Worm (Caenorhabditis elegans): ENCODE results near the gene cts-1.
A peak's percentile ranks its signal among the peaks of the same experiment; 100 is the strongest.

cts-1 gene

ce11 chrIII:10202391-10202790 is 14.0 kb downstream of the cts-1 start:
- TF ChIP-seq irx-1 (tag; optimal IDR thresholded peaks at IDR 0.05) (no peak), zip-4 (GFP tag; optimal IDR thresholded peaks at IDR 0.05) (peak; percentile 90), unc-62 (GFP tag; optimal IDR thresholded peaks at IDR 0.05) (no peak), nhr-11 (tag; optimal IDR thresholded peaks at IDR 0.05) (no peak), nhr-77 (tag; optimal IDR thresholded peaks at IDR 0.05) (no peak), nhr-85 (tag) (no peak), skn-1 (tag; optimal IDR thresholded peaks at IDR 0.05) (peak; percentile 50), hlh-4 (tag; optimal IDR thresholded peaks at IDR 0.05) (no peak), nhr-12 (tag; optimal IDR thresholded peaks at IDR 0.05) (no peak), lin-39 (tag; optimal IDR thresholded peaks at IDR 0.05) (no peak), mab-9 (GFP tag; IDR thresholded peaks at IDR 0.05) (no peak), tlp-1 (tag; optimal IDR thresholded peaks at IDR 0.05) (no peak), efl-1 (optimal IDR thresholded peaks at IDR 0.05) (no peak), efl-1 (GFP tag; optimal IDR thresholded peaks at IDR 0.05 in 1 of 2) (peak in 1 of 2 experiments; percentile 6)

DNA sequence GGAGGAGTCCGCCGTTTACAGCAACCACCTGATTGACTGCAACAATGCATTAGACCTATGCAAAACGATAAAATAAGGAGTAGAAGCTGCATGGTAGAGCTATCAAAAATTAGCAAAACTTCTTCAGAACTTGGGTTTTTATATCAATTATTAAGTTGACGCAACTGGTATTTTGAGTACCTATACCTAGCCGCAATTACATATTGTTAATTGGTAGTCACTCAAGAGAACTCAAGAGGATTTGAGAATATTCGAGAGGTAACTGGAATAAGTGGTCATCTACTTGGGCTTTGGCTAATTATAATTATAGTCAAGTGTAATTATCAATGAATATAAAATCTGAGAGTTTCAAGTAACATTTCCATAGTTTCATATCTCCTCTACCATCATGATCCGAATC is 15.2 kb downstream of the cts-1 start, which contains the start of the genes T20G5.13 and T20G5.12:
Gene T20G5.13 (minus strand): TSS at position 101 of the 400 bp plus-strand sequence.
Gene T20G5.12 (plus strand): TSS at position 370 of the 400 bp plus-strand sequence.
- no peak for TF ChIP-seq ceh-82 (tag; optimal IDR thresholded peaks at IDR 0.05)

- no peak for TF ChIP-seq dsc-1 (tag; optimal IDR thresholded peaks at IDR 0.05)
- TF ChIP-seq swsn-7 (tag; optimal IDR thresholded peaks at IDR 0.05) = no peak
- no peak for TF ChIP-seq lir-3 (tag; optimal IDR thresholded peaks at IDR 0.05; ENCODE audit: poor library complexity)
- TF ChIP-seq lin-35 (GFP tag; optimal IDR thresholded peaks at IDR 0.05) = no peak
- TF ChIP-seq jun-1 (tag; optimal IDR thresholded peaks at IDR 0.05) = no peak
- no peak for TF ChIP-seq blmp-1 (tag; optimal IDR thresholded peaks at IDR 0.05)
- TF ChIP-seq vab-15 (tag; optimal IDR thresholded peaks at IDR 0.05) = no peak
- TF ChIP-seq nhr-47 (tag; optimal IDR thresholded peaks at IDR 0.05) = no peak
- no peak for TF ChIP-seq nhr-71 (tag; optimal IDR thresholded peaks at IDR 0.05)
- TF ChIP-seq mef-2 (tag; optimal IDR thresholded peaks at IDR 0.05) = no peak
- no peak for TF ChIP-seq skn-1 (tag; optimal IDR thresholded peaks at IDR 0.05)
- no peak for TF ChIP-seq fos-1 (tag; optimal IDR thresholded peaks at IDR 0.05)
- no peak for TF ChIP-seq zag-1 (tag; optimal IDR thresholded peaks at IDR 0.05)
- no peak for TF ChIP-seq nhr-19 (GFP tag; conservative IDR thresholded peaks at IDR 0.05)
Measured at ce11 chrIII:10199052-10199451, 17.4 kb downstream of the cts-1 start, which contains the start of gene T20G5.8. Gene T20G5.8 (plus strand): TSS chrIII:10199352.

- TF ChIP-seq efl-1 (optimal IDR thresholded peaks at IDR 0.05) = no peak
- no peak for TF ChIP-seq efl-1 (GFP tag; optimal IDR thresholded peaks at IDR 0.05 in 1 of 2)
- TF ChIP-seq unc-30 (tag; optimal IDR thresholded peaks at IDR 0.05) = no peak
- no peak for TF ChIP-seq egl-13 (tag; optimal IDR thresholded peaks at IDR 0.05)
- no peak for TF ChIP-seq grh-1 (GFP tag; IDR thresholded peaks at IDR 0.05)
- no peak for TF ChIP-seq elt-3 (tag; optimal IDR thresholded peaks at IDR 0.05)
- no peak for TF ChIP-seq nhr-28 (tag; optimal IDR thresholded peaks at IDR 0.05)
- no peak for TF ChIP-seq C16A3.4 (tag; optimal IDR thresholded peaks at IDR 0.05)
Measured at ce11 chrIII:10197416-10197815, 19.0 kb downstream of the cts-1 start, which contains the start of gene dod-6. Gene dod-6 (plus strand): TSS chrIII:10197716.

DNA sequence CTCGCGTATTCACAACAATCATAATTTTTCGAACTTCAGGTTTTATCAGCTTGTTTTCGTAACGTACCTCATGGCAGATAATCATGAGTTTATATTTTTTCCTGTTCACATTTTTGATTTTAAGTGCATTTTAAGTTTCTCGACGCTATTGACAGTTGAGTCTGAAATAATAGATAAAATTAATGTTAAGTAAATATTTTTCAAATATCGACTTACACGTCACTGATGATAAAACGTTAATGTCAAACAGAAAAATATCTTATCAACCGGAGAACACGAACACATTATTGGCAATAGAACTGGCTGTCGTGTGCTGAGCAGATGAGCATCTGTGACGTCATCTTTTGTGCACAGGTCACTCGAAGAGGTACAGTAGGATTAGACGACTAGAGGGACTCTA is 19.6 kb downstream of the cts-1 start:
- TF ChIP-seq fkh-4 (tag; optimal IDR thresholded peaks at IDR 0.05; ENCODE audit: borderline replicate concordance) = no peak
- TF ChIP-seq ets-5 (GFP tag; IDR thresholded peaks at IDR 0.05) = no peak
- TF ChIP-seq lsy-2 (tag; optimal IDR thresholded peaks at IDR 0.05) = no peak
- TF ChIP-seq lin-15B (tag; optimal IDR thresholded peaks at IDR 0.05) = no peak
- TF ChIP-seq efl-1 (optimal IDR thresholded peaks at IDR 0.05) = no peak
- TF ChIP-seq efl-1 (GFP tag; optimal IDR thresholded peaks at IDR 0.05 in 1 of 2) = no peak
- TF ChIP-seq tlp-1 (tag; optimal IDR thresholded peaks at IDR 0.05) = no peak
- TF ChIP-seq sox-4 (tag; optimal IDR thresholded peaks at IDR 0.05) = no peak
- TF ChIP-seq nhr-77 (tag; optimal IDR thresholded peaks at IDR 0.05) = no peak
- TF ChIP-seq lir-3 (tag; optimal IDR thresholded peaks at IDR 0.05; ENCODE audit: poor library complexity) = no peak
- TF ChIP-seq Y116A8C.19 (tag; optimal IDR thresholded peaks at IDR 0.05; ENCODE audit: borderline replicate concordance) = no peak
- no peak for TF ChIP-seq sup-37 (GFP tag; optimal IDR thresholded peaks at IDR 0.05)
- no peak for TF ChIP-seq mep-1 (tag; optimal IDR thresholded peaks at IDR 0.05)
- TF ChIP-seq unc-30 (tag; optimal IDR thresholded peaks at IDR 0.05) = no peak
- TF ChIP-seq nhr-237 (tag; optimal IDR thresholded peaks at IDR 0.05) = no peak
- TF ChIP-seq rnt-1 (tag; optimal IDR thresholded peaks at IDR 0.05) = no peak
- no peak for TF ChIP-seq grh-1 (GFP tag; IDR thresholded peaks at IDR 0.05)
- TF ChIP-seq dpl-1 (GFP tag; optimal IDR thresholded peaks at IDR 0.05) = no peak
- no peak for TF ChIP-seq snpc-4 (tag; optimal IDR thresholded peaks at IDR 0.05)
- TF ChIP-seq nhr-11 (tag; optimal IDR thresholded peaks at IDR 0.05) = no peak
- no peak for TF ChIP-seq lin-14 (GFP tag; optimal IDR thresholded peaks at IDR 0.05)

Measured in whole organism, L1 larva.